Worm (Caenorhabditis elegans): ENCODE measurements around the gene srab-8.

DNA sequence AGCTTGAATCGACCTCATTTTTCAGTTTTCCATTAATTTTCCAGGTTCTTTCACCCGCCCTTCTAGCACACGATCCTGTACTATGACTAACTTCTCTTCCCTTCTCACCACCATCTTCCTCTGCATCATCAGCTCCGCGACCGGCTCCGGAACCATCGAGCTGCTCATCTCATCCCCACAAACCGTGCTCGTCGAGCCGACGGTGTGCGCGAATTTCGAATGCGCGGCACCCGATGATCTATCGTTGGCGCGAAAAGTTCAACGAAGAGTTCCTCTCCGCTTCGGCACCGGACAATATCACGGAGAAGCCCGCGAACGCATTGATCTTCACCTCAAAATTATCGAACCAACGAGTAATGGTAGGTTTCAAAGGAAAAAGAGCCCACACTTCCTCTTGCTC, 33.9 kb downstream of the srab-8 start, which contains the start of gene apx-1:
- TF ChIP-seq che-1 (tag; optimal IDR thresholded peaks at IDR 0.05) (no peak), dve-1 (tag; optimal IDR thresholded peaks at IDR 0.05) (no peak), ama-1 (optimal IDR thresholded peaks at IDR 0.05) (no peak)
